Worm (Caenorhabditis elegans) whole organism, L1 larva: ENCODE measurements around the gene sru-22.

Experiments
- C16A3.4 ChIP-seq: fragments of 150-350 bp; optimal IDR thresholded peaks from 2 replicates; lab custom pipeline; 2014; ENCODE audit warnings: missing biosample characterization, missing genetic modification characterization
- Y116A8C.19 ChIP-seq: sonication (generic microtip); optimal IDR thresholded peaks from 2 replicates; lab custom pipeline; 2016; ENCODE audit warnings: missing compliant biosample characterization, missing genetic modification characterization, borderline replicate concordance
- alr-1 ChIP-seq: fragments of 200-800 bp; sonication (Bioruptor generic); optimal IDR thresholded peaks from 2 replicates; lab custom pipeline; 2018; ENCODE audit warnings: borderline replicate concordance, mild to moderate bottlenecking, missing genetic modification characterization, missing compliant biosample characterization
- aly-2 ChIP-seq: fragments of 150-350 bp; optimal IDR thresholded peaks from 2 replicates; lab custom pipeline; 2014; ENCODE audit warnings: missing biosample characterization, missing genetic modification characterization
- ama-1 ChIP-seq: fragments of 150-350 bp; optimal IDR thresholded peaks from 2 replicates; lab custom pipeline; 2014
- ceh-90 ChIP-seq: sonication (generic microtip); optimal IDR thresholded peaks from 2 replicates; lab custom pipeline; 2016; ENCODE audit warnings: missing genetic modification characterization, missing compliant biosample characterization
- dpl-1 ChIP-seq, 3 experiments: fragments of 150-350 bp in 2 of 3; sonication (generic microtip) in 1 of 3; optimal IDR thresholded peaks; 2 replicates each; lab custom pipeline; 2014 to 2017; ENCODE audit warnings: missing biosample characterization in 3 of 3, missing genetic modification characterization in 3 of 3, missing genetic modification reagents in 3 of 3
- dsc-1 ChIP-seq: sonication (generic microtip); optimal IDR thresholded peaks from 2 replicates; lab custom pipeline; 2016; ENCODE audit warnings: mild to moderate bottlenecking, missing genetic modification characterization, missing compliant biosample characterization
- efl-1 ChIP-seq, 4 experiments: fragments of 150-350 bp; optimal IDR thresholded peaks in 3 of 4; peaks in 1 of 4; 1 replicate in 1 of 4; 2 replicates in 3 of 4; lab custom pipeline; 2014; ENCODE audit warnings: missing biosample characterization in 2 of 4, missing genetic modification characterization in 2 of 4, missing genetic modification reagents in 2 of 4
- egl-13 ChIP-seq: sonication (generic microtip); optimal IDR thresholded peaks from 2 replicates; lab custom pipeline; 2016; ENCODE audit warnings: missing genotype, missing genetic modification reagents, missing genetic modification characterization, missing compliant biosample characterization
- egl-27 ChIP-seq, 2 experiments: fragments of 150-350 bp in 1 of 2; sonication (generic microtip); optimal IDR thresholded peaks; 3 replicates each; lab custom pipeline; 2017 to 2018; ENCODE audit warnings: missing biosample characterization in 2 of 2, missing genetic modification characterization in 2 of 2, missing genetic modification reagents in 2 of 2
- elt-3 ChIP-seq, 6 experiments: fragments of 150-350 bp in 1 of 6; sonication (generic microtip); optimal IDR thresholded peaks; 2 replicates each; lab custom pipeline; 2017 to 2018; ENCODE audit warnings: missing biosample characterization in 6 of 6, missing genetic modification characterization in 6 of 6, inconsistent platforms in 1 of 6
- ets-5 ChIP-seq: fragments of 200-800 bp; sonication (Bioruptor generic); IDR thresholded peaks from 2 replicates; pipeline ENCODE4 v1.3.6; 2022; ENCODE audit warnings: missing genetic modification characterization, missing compliant biosample characterization
- fkh-10 ChIP-seq: sonication (generic microtip); optimal IDR thresholded peaks from 2 replicates; lab custom pipeline; 2017; ENCODE audit warnings: missing biosample characterization, missing genetic modification reagents, missing genetic modification characterization
- fkh-8 ChIP-seq: sonication (generic microtip); optimal IDR thresholded peaks from 2 replicates; lab custom pipeline; 2016; ENCODE audit warnings: mild to moderate bottlenecking, missing genetic modification characterization, missing compliant biosample characterization
- grh-1 ChIP-seq: fragments of 200-800 bp; sonication (Bioruptor generic); IDR thresholded peaks from 2 replicates; pipeline ENCODE4 v1.3.6; 2022; ENCODE audit warnings: missing genetic modification reagents, missing genetic modification characterization, missing compliant biosample characterization
- isw-1 ChIP-seq: fragments of 200-800 bp; sonication (Bioruptor generic); IDR thresholded peaks from 2 replicates; pipeline ENCODE4 v1.3.6; 2022; ENCODE audit warnings: missing genetic modification characterization, missing compliant biosample characterization
- jun-1 ChIP-seq: fragments of 150-350 bp; optimal IDR thresholded peaks from 2 replicates; lab custom pipeline; 2014; ENCODE audit warnings: missing biosample characterization, missing genetic modification reagents, missing genetic modification characterization
- lin-15B ChIP-seq: fragments of 150-350 bp; sonication (generic microtip); optimal IDR thresholded peaks from 3 replicates; lab custom pipeline; 2014; ENCODE audit warnings: missing biosample characterization, missing genetic modification characterization
- lin-39 ChIP-seq: fragments of 150-350 bp; optimal IDR thresholded peaks from 2 replicates; lab custom pipeline; 2014; ENCODE audit warnings: missing biosample characterization, missing genetic modification reagents, missing genetic modification characterization
- lsy-2 ChIP-seq, 2 experiments: fragments of 150-350 bp; optimal IDR thresholded peaks; 2 replicates each; lab custom pipeline; 2014; ENCODE audit warnings: missing biosample characterization in 2 of 2, missing genetic modification characterization in 2 of 2
- mab-9 ChIP-seq: fragments of 200-800 bp; sonication (Bioruptor generic); IDR thresholded peaks from 2 replicates; pipeline ENCODE4 v1.3.6; 2022; ENCODE audit warnings: missing genetic modification reagents, missing genetic modification characterization, missing compliant biosample characterization
- mdl-1 ChIP-seq, 2 experiments: fragments of 150-350 bp; optimal IDR thresholded peaks; 2 replicates each; lab custom pipeline; 2014 to 2017; ENCODE audit warnings: missing biosample characterization in 2 of 2, missing genetic modification characterization in 2 of 2, inconsistent platforms in 1 of 2
- nhr-11 ChIP-seq: fragments of 150-350 bp; optimal IDR thresholded peaks from 2 replicates; lab custom pipeline; 2014; ENCODE audit warnings: missing biosample characterization, missing genetic modification characterization
- nhr-19 ChIP-seq: fragments of 200-800 bp; sonication (Bioruptor generic); conservative IDR thresholded peaks from 2 replicates; pipeline ENCODE4 v1.3.6; 2022; ENCODE audit warnings: missing genetic modification characterization, missing compliant biosample characterization
- nhr-20 ChIP-seq: sonication (generic microtip); optimal IDR thresholded peaks from 2 replicates; lab custom pipeline; 2016; ENCODE audit warnings: mild to moderate bottlenecking, missing genetic modification characterization, missing compliant biosample characterization
- nhr-47 ChIP-seq: sonication (generic microtip); optimal IDR thresholded peaks from 2 replicates; lab custom pipeline; 2016; ENCODE audit warnings: mild to moderate bottlenecking, missing genetic modification characterization, moderate library complexity, missing compliant biosample characterization
- nhr-77 ChIP-seq: fragments of 150-350 bp; optimal IDR thresholded peaks from 2 replicates; lab custom pipeline; 2014; ENCODE audit warnings: missing biosample characterization, missing genetic modification characterization
- nhr-84 ChIP-seq: sonication (generic microtip); optimal IDR thresholded peaks from 2 replicates; lab custom pipeline; 2017; ENCODE audit warnings: missing biosample characterization, missing genetic modification characterization
- nhr-85 ChIP-seq: sonication (generic microtip); peaks from one replicate; lab custom pipeline; 2016; ENCODE audit warnings: missing genetic modification characterization, inconsistent platforms, missing compliant biosample characterization
- pqm-1 ChIP-seq: sonication (generic microtip); optimal IDR thresholded peaks from 3 replicates; lab custom pipeline; 2017; ENCODE audit warnings: missing biosample characterization, missing genetic modification characterization
- skn-1 ChIP-seq: fragments of 150-350 bp; optimal IDR thresholded peaks from 2 replicates; lab custom pipeline; 2014; ENCODE audit warnings: missing biosample characterization, missing genetic modification characterization
- snpc-4 ChIP-seq: fragments of 150-350 bp; optimal IDR thresholded peaks from 2 replicates; lab custom pipeline; 2014; ENCODE audit warnings: missing biosample characterization, missing genetic modification characterization
- sox-4 ChIP-seq: sonication (generic microtip); optimal IDR thresholded peaks from 2 replicates; lab custom pipeline; 2016; ENCODE audit warnings: missing genetic modification characterization, missing compliant biosample characterization
- sptf-1 ChIP-seq: fragments of 150-350 bp; optimal IDR thresholded peaks from 2 replicates; lab custom pipeline; 2014; ENCODE audit warnings: missing biosample characterization, missing genetic modification characterization
- sup-37 ChIP-seq: fragments of 200-800 bp; sonication (Bioruptor generic); optimal IDR thresholded peaks from 2 replicates; lab custom pipeline; 2018; ENCODE audit warnings: mild to moderate bottlenecking, missing genetic modification characterization, missing compliant biosample characterization
- tlp-1 ChIP-seq: fragments of 150-350 bp; optimal IDR thresholded peaks from 2 replicates; lab custom pipeline; 2014; ENCODE audit warnings: missing biosample characterization, missing genetic modification characterization
- unc-62 ChIP-seq: fragments of 150-350 bp; optimal IDR thresholded peaks from 2 replicates; lab custom pipeline; 2014; ENCODE audit warnings: missing biosample characterization, missing genetic modification reagents, missing genetic modification characterization
- unc-98 ChIP-seq: fragments of 200-800 bp; sonication (Bioruptor generic); IDR thresholded peaks from 2 replicates; pipeline ENCODE4 v1.3.6; 2022; ENCODE audit warnings: missing genetic modification characterization, missing compliant biosample characterization
- vab-15 ChIP-seq: sonication (generic microtip); optimal IDR thresholded peaks from 2 replicates; lab custom pipeline; 2017; ENCODE audit warnings: missing genotype, mild to moderate bottlenecking, missing genetic modification characterization, missing compliant biosample characterization
- zag-1 ChIP-seq: fragments of 150-350 bp; optimal IDR thresholded peaks from 2 replicates; lab custom pipeline; 2014; ENCODE audit warnings: missing biosample characterization, missing genetic modification characterization
- ztf-11 ChIP-seq, 2 experiments: sonication (generic microtip); optimal IDR thresholded peaks; 2 replicates each; lab custom pipeline; 2016 to 2017; ENCODE audit warnings: missing genetic modification characterization in 2 of 2, missing biosample characterization in 1 of 2, missing compliant biosample characterization in 1 of 2
- ztf-4 ChIP-seq: fragments of 150-350 bp; optimal IDR thresholded peaks from 2 replicates; lab custom pipeline; 2014; ENCODE audit warnings: missing biosample characterization, missing genetic modification characterization

Gene sru-22

DNA sequence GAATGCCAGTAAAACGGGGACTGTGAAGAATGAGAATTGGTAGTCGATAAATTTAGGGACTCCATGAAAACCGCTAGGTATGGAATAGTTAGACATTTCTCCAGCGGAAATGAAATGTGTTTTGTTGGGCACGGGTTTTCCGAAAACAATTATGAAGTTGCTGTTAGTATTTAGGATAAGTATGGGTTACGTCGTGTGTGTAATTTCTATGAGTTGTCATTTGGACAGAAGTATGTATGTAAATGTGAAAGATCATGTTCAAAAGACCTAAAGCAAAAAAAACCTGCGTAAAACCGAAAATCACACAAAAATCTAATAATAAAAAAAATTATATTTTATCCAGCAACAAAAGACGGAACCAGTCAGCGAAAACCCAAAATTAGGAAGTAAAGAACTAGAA lies 2.3 kb downstream of the sru-22 start, which contains the start of gene sru-23:
Gene sru-23, minus strand, starts transcription at position 101 of the 400 bp plus-strand sequence.
- no peak for TF ChIP-seq isw-1 (GFP tag; lab: Robert Waterston, UW)
- no peak for TF ChIP-seq ama-1 (lab: Kevin White, UChicago)
- TF ChIP-seq ztf-11 (tag; optimal IDR thresholded peaks at IDR 0.05; lab: Kevin White, UChicago) = no peak
- TF ChIP-seq sox-4 = no peak
- no peak for TF ChIP-seq ets-5 (GFP tag; lab: Robert Waterston, UW)
- TF ChIP-seq sptf-1 (tag; lab: Kevin White, UChicago) = no peak
- no peak for TF ChIP-seq pqm-1
- no peak for TF ChIP-seq fkh-10 (GFP tag; lab: Kevin White, UChicago)
- TF ChIP-seq tlp-1 (tag; lab: Kevin White, UChicago) = no peak
- no peak for TF ChIP-seq ztf-4 (tag; lab: Kevin White, UChicago)
- TF ChIP-seq unc-62 (GFP tag; lab: Kevin White, UChicago) = no peak

DNA sequence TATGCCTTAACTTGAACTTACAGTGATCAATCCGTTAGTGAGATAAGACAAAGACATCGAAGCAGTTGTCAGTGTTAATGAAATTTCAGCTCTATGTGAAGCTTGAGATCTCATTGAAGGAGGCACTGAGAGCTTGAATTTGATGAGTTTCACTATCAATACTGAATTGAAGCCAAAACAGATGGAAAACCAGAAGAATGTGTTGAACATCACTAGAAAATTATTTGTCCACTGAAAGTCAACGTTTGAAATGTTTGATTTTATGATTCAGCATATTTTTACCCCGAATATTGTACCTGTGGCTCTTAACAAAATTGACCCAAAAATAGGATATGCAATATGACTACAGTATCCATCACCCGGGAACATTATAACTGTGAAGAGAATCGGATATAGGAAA lies 3.9 kb downstream of the sru-22 start:
- TF ChIP-seq egl-27 (tag; optimal IDR thresholded peaks at IDR 0.05; lab: Kevin White, UChicago) = no peak

DNA sequence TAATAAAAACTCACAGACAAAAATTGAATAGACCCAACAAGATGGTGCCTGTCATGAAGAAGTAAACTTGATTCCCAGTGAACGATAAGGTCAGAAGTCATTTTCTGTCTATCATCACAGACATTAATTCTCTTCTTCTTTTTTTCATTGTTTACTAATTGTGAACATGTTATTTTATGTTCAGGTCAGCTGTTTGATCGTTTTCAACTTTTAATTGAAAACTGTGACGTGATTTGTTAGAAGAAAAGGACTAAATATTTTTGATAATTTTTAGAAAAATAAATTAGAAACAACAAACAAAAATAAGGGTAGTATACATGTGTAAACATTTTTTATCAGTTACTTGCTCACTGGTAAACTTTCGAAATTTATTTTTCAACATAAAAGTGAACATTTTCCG lies 5.1 kb downstream of the sru-22 start, which contains the start of gene F36G9.7:
Gene F36G9.7, minus strand, starts transcription at position 101 of the 400 bp plus-strand sequence.
- TF ChIP-seq nhr-77 (no peak), snpc-4 (tag; lab: Kevin White, UChicago) (no peak), nhr-11 (tag; lab: Kevin White, UChicago) (no peak), lin-15B (tag; lab: Kevin White, UChicago) (no peak), tlp-1 (tag; lab: Kevin White, UChicago) (no peak), unc-98 (no peak), nhr-19 (GFP tag; lab: Robert Waterston, UW) (no peak), C16A3.4 (tag; lab: Kevin White, UChicago) (no peak), ets-5 (GFP tag; lab: Robert Waterston, UW) (no peak), dpl-1 (GFP tag; optimal IDR thresholded peaks at IDR 0.05; lab: Kevin White, UChicago) (no peak), sup-37 (no peak)

DNA sequence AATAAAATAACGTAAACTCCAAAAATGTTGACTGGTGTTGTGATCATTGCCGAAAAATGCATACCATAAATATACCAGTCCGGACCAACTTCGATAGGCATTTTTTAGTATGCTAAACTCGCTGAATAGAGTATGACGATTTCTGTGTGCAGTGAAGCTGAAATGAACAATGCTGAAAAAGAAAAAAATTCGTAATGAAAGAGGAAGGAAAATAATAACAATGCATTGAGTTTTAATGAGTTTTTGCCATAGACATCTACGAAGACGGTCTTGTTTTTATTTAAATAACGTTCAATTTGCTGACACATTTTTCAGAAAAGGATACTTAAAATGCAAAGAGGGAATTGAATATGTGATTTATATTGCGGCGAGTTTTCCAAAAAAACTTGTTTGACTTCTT lies 7.2 kb downstream of the sru-22 start, which contains the start of gene sri-1:
Gene sri-1, minus strand, starts transcription at position 101 of the 400 bp plus-strand sequence.
- TF ChIP-seq nhr-84 (tag; lab: Kevin White, UChicago) (no peak), nhr-77 (no peak), nhr-20 (tag; lab: Kevin White, UChicago) (no peak), unc-98 (no peak), jun-1 (tag; lab: Kevin White, UChicago) (no peak), vab-15 (tag; lab: Kevin White, UChicago) (no peak), elt-3 (tag; optimal IDR thresholded peaks at IDR 0.05; lab: Kevin White, UChicago) (no peak), grh-1 (GFP tag; lab: Robert Waterston, UW) (no peak), fkh-10 (GFP tag; lab: Kevin White, UChicago) (no peak)

DNA sequence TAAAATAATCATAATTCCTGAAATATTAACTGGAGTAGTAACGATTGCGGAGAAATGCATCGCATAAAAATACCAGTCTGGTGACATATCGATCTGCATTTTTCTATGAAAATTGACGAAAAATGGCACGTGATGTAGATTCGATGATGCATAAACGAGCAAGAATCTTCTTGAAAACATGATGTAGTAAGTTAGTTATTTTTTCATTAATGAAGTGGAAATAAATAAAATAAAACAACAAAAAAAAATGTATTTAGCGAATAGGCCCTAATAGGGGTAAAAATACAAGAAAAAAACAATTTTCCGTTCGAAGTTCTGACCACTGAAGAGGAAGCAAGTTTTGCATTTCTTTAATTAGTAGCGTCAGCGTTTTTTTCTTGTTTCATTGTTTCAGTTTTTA lies 9.6 kb downstream of the sru-22 start, which contains the start of gene sri-2:
Gene sri-2, minus strand, starts transcription at position 101 of the 400 bp plus-strand sequence.
- no peak for TF ChIP-seq jun-1 (tag; lab: Kevin White, UChicago)
- peak; percentile 39 for TF ChIP-seq fkh-8 (tag; lab: Kevin White, UChicago)
- no peak for TF ChIP-seq mdl-1 (tag; optimal IDR thresholded peaks at IDR 0.05; lab: Kevin White, UChicago)
- no peak for TF ChIP-seq skn-1 (tag; lab: Kevin White, UChicago)

DNA sequence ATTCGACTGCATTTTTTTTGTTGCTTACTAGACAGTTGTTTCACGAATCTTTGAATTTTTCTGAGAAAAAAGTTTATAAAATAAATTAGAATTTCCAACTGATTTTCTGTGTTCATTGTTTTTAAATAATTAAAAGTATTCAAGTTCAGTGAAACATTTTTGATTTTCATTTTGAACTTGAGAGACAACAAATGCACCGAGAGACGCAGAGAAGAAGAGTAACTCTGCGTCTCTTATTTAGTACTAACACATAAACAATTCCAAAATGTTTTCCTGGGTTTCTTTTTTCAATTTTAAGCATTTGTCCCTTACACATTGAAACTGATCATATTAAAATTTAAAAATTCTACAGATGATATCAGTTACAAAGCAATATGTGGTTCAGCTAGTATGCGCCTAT lies 15.3 kb downstream of the sru-22 start:
- TF ChIP-seq nhr-84 (tag; lab: Kevin White, UChicago) (no peak), aly-2 (no peak), nhr-47 (tag; lab: Kevin White, UChicago) (no peak), egl-13 (tag; lab: Kevin White, UChicago) (no peak), dsc-1 (tag; lab: Kevin White, UChicago) (no peak), nhr-20 (tag; lab: Kevin White, UChicago) (peak; percentile 53), zag-1 (tag; lab: Kevin White, UChicago) (no peak), nhr-11 (tag; lab: Kevin White, UChicago) (no peak), efl-1 (optimal IDR thresholded peaks at IDR 0.05; lab: Kevin White, UChicago) (peak; percentile 35 to 41), efl-1 (GFP tag; optimal IDR thresholded peaks at IDR 0.05 in 1 of 2; lab: Kevin White, UChicago) (peak in 1 of 2 experiments; percentile 82), Y116A8C.19 (tag; lab: Kevin White, UChicago) (no peak), mab-9 (GFP tag; lab: Robert Waterston, UW) (no peak), alr-1 (tag; lab: Kevin White, UChicago) (no peak), nhr-85 (peak; percentile 87), lsy-2 (tag; optimal IDR thresholded peaks at IDR 0.05; lab: Kevin White, UChicago) (peak; percentile 13 to 14), snpc-4 (tag; lab: Kevin White, UChicago) (no peak), lin-39 (tag; lab: Kevin White, UChicago) (no peak), ceh-90 (tag; lab: Kevin White, UChicago) (no peak)
